Fruit fly (Drosophila melanogaster) whole organism, embryonic: ENCODE results near the gene FucTD.

Source experiments
- Awh ChIP-seq: fragments of 200-800 bp; sonication (Bioruptor generic); IDR thresholded peaks from 2 replicates; pipeline ENCODE4, ENCODE4 v1.3.6; 2022; ENCODE audit warnings: missing biosample characterization, missing genetic modification characterization
- Blimp-1 ChIP-seq: fragments of 200-800 bp; sonication (Bioruptor generic); optimal IDR thresholded peaks from 3 replicates; lab custom pipeline; 2018; ENCODE audit warnings: missing biosample characterization, missing genetic modification characterization, mild to moderate bottlenecking, moderate library complexity, missing genetic modification reagents
- CG10274 ChIP-seq: fragments of 200-800 bp; sonication (Bioruptor generic); optimal IDR thresholded peaks from 3 replicates; lab custom pipeline; 2017; ENCODE audit warnings: missing biosample characterization, mild to moderate bottlenecking, missing genetic modification characterization
- CG10565 ChIP-seq: fragments of 200-800 bp; sonication (Bioruptor generic); optimal IDR thresholded peaks from 3 replicates; lab custom pipeline; 2016; ENCODE audit warnings: missing biosample characterization, mild to moderate bottlenecking, missing genetic modification characterization
- CG12104 ChIP-seq: fragments of 200-800 bp; sonication (Bioruptor generic); optimal IDR thresholded peaks from 3 replicates; lab custom pipeline; 2016; ENCODE audit warnings: missing biosample characterization, missing genetic modification characterization
- CG1647 ChIP-seq: fragments of 200-800 bp; sonication (Bioruptor generic); optimal IDR thresholded peaks from 3 replicates; lab custom pipeline; 2016; ENCODE audit warnings: missing biosample characterization, missing genetic modification characterization
- CG16779 ChIP-seq: fragments of 200-800 bp; sonication (Bioruptor generic); IDR thresholded peaks from 2 replicates; pipeline ENCODE4 v1.3.6; 2022; ENCODE audit warnings: missing biosample characterization, missing genetic modification characterization
- CG16863 ChIP-seq: fragments of 200-800 bp; sonication (Bioruptor generic); optimal IDR thresholded peaks from 3 replicates; lab custom pipeline; 2016; ENCODE audit warnings: missing biosample characterization, missing genetic modification characterization
- CG17186 ChIP-seq: fragments of 200-800 bp; sonication (Bioruptor generic); optimal IDR thresholded peaks from 3 replicates; lab custom pipeline; 2017; ENCODE audit warnings: missing biosample characterization, missing genetic modification reagents, missing genetic modification characterization
- CG2116 ChIP-seq: fragments of 200-800 bp; sonication (Bioruptor generic); optimal IDR thresholded peaks from 3 replicates; lab custom pipeline; 2018; ENCODE audit warnings: missing biosample characterization, mild to moderate bottlenecking, missing genetic modification characterization
- CG30431 ChIP-seq: fragments of 200-800 bp; sonication (Bioruptor generic); optimal IDR thresholded peaks from 2 replicates; lab custom pipeline; 2017; ENCODE audit warnings: missing biosample characterization, missing genetic modification characterization
- CG31365 ChIP-seq: fragments of 200-800 bp; sonication (Bioruptor generic); optimal IDR thresholded peaks from 2 replicates; lab custom pipeline; 2018; ENCODE audit warnings: missing biosample characterization, mild to moderate bottlenecking, missing genetic modification characterization
- CG32532 ChIP-seq: fragments of 200-800 bp; sonication (Bioruptor generic); IDR thresholded peaks from 2 replicates; pipeline ENCODE4 v1.3.6; 2022; ENCODE audit warnings: missing biosample characterization, missing genetic modification characterization
- CG33213 ChIP-seq: fragments of 200-800 bp; sonication (Bioruptor generic); optimal IDR thresholded peaks from 3 replicates; lab custom pipeline; 2016; ENCODE audit warnings: missing biosample characterization, missing genetic modification characterization
- CG33557 ChIP-seq: fragments of 200-800 bp; sonication (Bioruptor generic); optimal IDR thresholded peaks from 2 replicates; lab custom pipeline; 2019; ENCODE audit warnings: missing biosample characterization, mild to moderate bottlenecking, missing genetic modification characterization, moderate library complexity
- CG4617 ChIP-seq: fragments of 200-800 bp; sonication (Bioruptor generic); optimal IDR thresholded peaks from 3 replicates; lab custom pipeline; 2016; ENCODE audit warnings: missing biosample characterization, missing genetic modification characterization, borderline replicate concordance
- CG6813 ChIP-seq: fragments of 200-800 bp; sonication (Bioruptor generic); optimal IDR thresholded peaks from 2 replicates; lab custom pipeline; 2017; ENCODE audit warnings: missing biosample characterization, missing genetic modification characterization, mild to moderate bottlenecking, moderate library complexity, missing genetic modification reagents
- D19A ChIP-seq: fragments of 200-800 bp; optimal IDR thresholded peaks from 3 replicates; lab custom pipeline; 2019; ENCODE audit warnings: missing biosample characterization, mild to moderate bottlenecking, missing genetic modification characterization, moderate library complexity
- H15 ChIP-seq: fragments of 200-800 bp; sonication (Bioruptor generic); IDR thresholded peaks from 3 replicates; pipeline ENCODE4 v1.3.6; 2022; ENCODE audit warnings: missing biosample characterization, missing genetic modification characterization
- HLH54F ChIP-seq: fragments of 200-800 bp; sonication (Bioruptor generic); optimal IDR thresholded peaks from 3 replicates; lab custom pipeline; 2016; ENCODE audit warnings: missing biosample characterization, missing genetic modification characterization
- HLHmδ ChIP-seq: fragments of 200-800 bp; sonication (Bioruptor generic); optimal IDR thresholded peaks from 2 replicates; lab custom pipeline; 2018; ENCODE audit warnings: missing biosample characterization, mild to moderate bottlenecking, missing genetic modification characterization, moderate library complexity
- Hr3 ChIP-seq: fragments of 200-800 bp; sonication (Bioruptor generic); optimal IDR thresholded peaks from 3 replicates; lab custom pipeline; 2016; ENCODE audit warnings: missing biosample characterization, missing genetic modification characterization
- Hr51 ChIP-seq, 2 experiments: fragments of 200-800 bp; sonication (Bioruptor generic); optimal IDR thresholded peaks; 2 replicates in 1 of 2; 3 replicates in 1 of 2; lab custom pipeline; 2016 to 2018; ENCODE audit warnings: missing biosample characterization in 2 of 2, missing genetic modification characterization in 2 of 2, mild to moderate bottlenecking in 1 of 2, moderate library complexity in 1 of 2
- Hsf ChIP-seq: fragments of 200-800 bp; sonication (Bioruptor generic); optimal IDR thresholded peaks from 3 replicates; lab custom pipeline; 2016; ENCODE audit warnings: missing biosample characterization, missing genetic modification characterization
- Mad ChIP-seq: fragments of 200-800 bp; sonication (Bioruptor generic); optimal IDR thresholded peaks from 2 replicates; lab custom pipeline; 2016; ENCODE audit warnings: missing biosample characterization, missing genetic modification characterization
- Ravus ChIP-seq: fragments of 200-800 bp; sonication (Bioruptor generic); IDR thresholded peaks from 2 replicates; pipeline ENCODE4 v1.3.6; 2022; ENCODE audit warnings: missing biosample characterization, missing genetic modification characterization
- Rfx ChIP-seq: fragments of 200-800 bp; sonication (Bioruptor generic); IDR thresholded peaks from 2 replicates; pipeline ENCODE4 v1.3.6; 2022; ENCODE audit warnings: missing biosample characterization, missing genetic modification characterization
- Sry-β ChIP-seq: fragments of 200-800 bp; sonication (Bioruptor generic); optimal IDR thresholded peaks from 2 replicates; lab custom pipeline; 2018; ENCODE audit warnings: missing biosample characterization, mild to moderate bottlenecking, missing genetic modification characterization, moderate library complexity
- Stat92E ChIP-seq, 3 experiments: fragments of >200 bp in 2 of 3; fragments of 200-800 bp in 1 of 3; sonication (Bioruptor generic) in 1 of 3; optimal IDR thresholded peaks; 2 replicates each; lab custom pipeline; 2017 to 2019; ENCODE audit warnings: missing biosample characterization in 3 of 3, missing genetic modification characterization in 3 of 3, mild to moderate bottlenecking in 1 of 3, moderate library complexity in 1 of 3
- Tbp ChIP-seq: fragments of >200 bp; optimal IDR thresholded peaks from 2 replicates; lab custom pipeline; 2018; ENCODE audit warnings: missing biosample characterization, missing genetic modification characterization
- Xrp1 ChIP-seq: fragments of 200-800 bp; sonication (Bioruptor generic); IDR thresholded peaks from 2 replicates; pipeline ENCODE4 v1.3.6; 2022; ENCODE audit warnings: missing biosample characterization, missing genetic modification characterization
- ab ChIP-seq: fragments of 200-800 bp; sonication (Bioruptor generic); optimal IDR thresholded peaks from 2 replicates; lab custom pipeline; 2016; ENCODE audit warnings: missing biosample characterization, missing genetic modification characterization
- ac ChIP-seq: fragments of 200-800 bp; sonication (Bioruptor generic); optimal IDR thresholded peaks from 3 replicates; lab custom pipeline; 2017; ENCODE audit warnings: missing biosample characterization, mild to moderate bottlenecking, missing genetic modification characterization
- ato ChIP-seq: fragments of 200-800 bp; sonication (Bioruptor generic); IDR thresholded peaks from 2 replicates; pipeline ENCODE4 v1.3.6; 2022; ENCODE audit warnings: missing biosample characterization, missing genetic modification characterization; ENCODE audit not compliant: partially characterized antibody
- bsh ChIP-seq, 2 experiments: fragments of 200-800 bp; sonication (Bioruptor generic); optimal IDR thresholded peaks; 2 replicates each; lab custom pipeline; 2017 to 2018; ENCODE audit warnings: mild to moderate bottlenecking in 2 of 2, missing biosample characterization in 2 of 2, missing genetic modification characterization in 2 of 2, moderate library complexity in 1 of 2
- chif ChIP-seq, 2 experiments: fragments of 200-800 bp; sonication (Bioruptor generic); optimal IDR thresholded peaks; 3 replicates each; lab custom pipeline; 2016; ENCODE audit warnings: missing biosample characterization in 2 of 2, missing genetic modification characterization in 2 of 2
- chinmo ChIP-seq: fragments of 200-800 bp; sonication (Bioruptor generic); IDR thresholded peaks from 4 replicates; pipeline ENCODE4 v1.3.6; 2022; ENCODE audit warnings: missing biosample characterization, missing genetic modification characterization; ENCODE audit not compliant: partially characterized antibody
- crc ChIP-seq: fragments of 200-800 bp; sonication (Bioruptor generic); optimal IDR thresholded peaks from 2 replicates; lab custom pipeline; 2016; ENCODE audit warnings: missing biosample characterization, missing genetic modification characterization
- crp ChIP-seq, 2 experiments: fragments of 200-800 bp; sonication (Bioruptor generic); optimal IDR thresholded peaks; 2 replicates in 1 of 2; 3 replicates in 1 of 2; lab custom pipeline; 2017; ENCODE audit warnings: missing biosample characterization in 2 of 2, missing genetic modification characterization in 2 of 2, mild to moderate bottlenecking in 1 of 2, moderate library complexity in 1 of 2
- insv ChIP-seq, 2 experiments: fragments of 200-800 bp; sonication (Bioruptor generic); optimal IDR thresholded peaks; 3 replicates each; lab custom pipeline; 2016 to 2018; ENCODE audit warnings: missing biosample characterization in 2 of 2, missing genetic modification characterization in 2 of 2
- inv ChIP-seq: fragments of 200-800 bp; sonication (Bioruptor generic); IDR thresholded peaks from 2 replicates; pipeline ENCODE4 v1.3.6; 2022; ENCODE audit warnings: missing biosample characterization, missing genetic modification characterization; ENCODE audit not compliant: partially characterized antibody
- kni ChIP-seq: fragments of 200-800 bp; sonication (Bioruptor generic); optimal IDR thresholded peaks from 3 replicates; lab custom pipeline; 2017; ENCODE audit warnings: mild to moderate bottlenecking, missing biosample characterization, missing genetic modification reagents, missing genetic modification characterization
- lilli ChIP-seq: fragments of 200-800 bp; sonication (Bioruptor generic); optimal IDR thresholded peaks from 3 replicates; lab custom pipeline; 2016; ENCODE audit warnings: missing biosample characterization, missing genetic modification characterization
- nerfin-2 ChIP-seq: fragments of 200-800 bp; sonication (Bioruptor generic); IDR thresholded peaks from 2 replicates; pipeline ENCODE4 v1.3.6; 2022; ENCODE audit warnings: missing biosample characterization, missing genetic modification characterization; ENCODE audit not compliant: partially characterized antibody
- nmo ChIP-seq: fragments of 200-800 bp; sonication (Bioruptor generic); optimal IDR thresholded peaks from 2 replicates; lab custom pipeline; 2018; ENCODE audit warnings: missing biosample characterization, mild to moderate bottlenecking, missing genetic modification characterization, moderate library complexity
- pb ChIP-seq: fragments of 200-800 bp; sonication (Bioruptor generic); optimal IDR thresholded peaks from 3 replicates; lab custom pipeline; 2016; ENCODE audit warnings: missing biosample characterization, missing genetic modification characterization
- pho ChIP-seq: fragments of 200-800 bp; sonication (Bioruptor generic); optimal IDR thresholded peaks from 2 replicates; lab custom pipeline; 2016; ENCODE audit warnings: missing biosample characterization, missing genetic modification characterization
- stc ChIP-seq: fragments of 200-800 bp; sonication (Bioruptor generic); IDR thresholded peaks from 2 replicates; pipeline ENCODE4 v1.3.6; 2022; ENCODE audit warnings: missing biosample characterization, missing genetic modification characterization
- usp ChIP-seq: fragments of >200 bp; optimal IDR thresholded peaks from 2 replicates; lab custom pipeline; 2017; ENCODE audit warnings: missing biosample characterization, missing genetic modification characterization
- wdn ChIP-seq: fragments of 200-800 bp; sonication (Bioruptor generic); IDR thresholded peaks from 2 replicates; pipeline ENCODE4 v1.3.6; 2022; ENCODE audit warnings: missing biosample characterization, missing genetic modification characterization

The FucTD gene

dm6 chr3L:1414032-1414431 is 2.0 kb upstream of the FucTD start:
- no peak for TF ChIP-seq CG12104
- no peak for TF ChIP-seq CG32532 (GFP tag; lab: Robert Waterston, UW)
- TF ChIP-seq Awh (GFP tag; lab: Robert Waterston, UW): peak; percentile 61
- TF ChIP-seq stc (GFP tag; lab: Robert Waterston, UW): peak; percentile 46; the same call in 1 of the 2 replicates
- peak; percentile 78 for TF ChIP-seq Sry-β
- TF ChIP-seq insv (GFP tag; optimal IDR thresholded peaks at IDR 0.05; lab: Kevin White, UChicago): no peak
- TF ChIP-seq Stat92E (GFP tag; optimal IDR thresholded peaks at IDR 0.05; lab: Kevin White, UChicago): no peak
- TF ChIP-seq Ravus (GFP tag; lab: Robert Waterston, UW): no peak
- TF ChIP-seq crp (GFP tag; optimal IDR thresholded peaks at IDR 0.05; lab: Kevin White, UChicago): no peak
- 0 out of 2 replicates have a peak, but pooled peaks have one; percentile 23 for TF ChIP-seq Rfx
- peak; percentile 45 for TF ChIP-seq CG30431 (GFP tag; lab: Kevin White, UChicago)
- peak; percentile 31 for TF ChIP-seq nmo (GFP tag; lab: Kevin White, UChicago)
- TF ChIP-seq Xrp1: peak; percentile 88
- no peak for TF ChIP-seq nerfin-2 (GFP tag; lab: Robert Waterston, UW)
- no peak for TF ChIP-seq pho (GFP tag; lab: Kevin White, UChicago)
- TF ChIP-seq D19A: no peak
- peak; percentile 82 for TF ChIP-seq ac (GFP tag; lab: Kevin White, UChicago)
- no peak for TF ChIP-seq CG16863
- TF ChIP-seq HLH54F (GFP tag; lab: Kevin White, UChicago): peak; percentile 4
- no peak for TF ChIP-seq CG31365
- TF ChIP-seq chif (GFP tag; optimal IDR thresholded peaks at IDR 0.05; lab: Kevin White, UChicago): peak; percentile 17 to 74
- TF ChIP-seq bsh (GFP tag; optimal IDR thresholded peaks at IDR 0.05; lab: Kevin White, UChicago): peak in 1 of 2 experiments; percentile 59
- TF ChIP-seq ab (GFP tag; lab: Kevin White, UChicago): no peak
- TF ChIP-seq Hr51 (GFP tag; optimal IDR thresholded peaks at IDR 0.05; lab: Kevin White, UChicago): peak in 1 of 2 experiments; percentile 6
- no peak for TF ChIP-seq pb (GFP tag; lab: Kevin White, UChicago)
- no peak for TF ChIP-seq CG2116 (GFP tag; lab: Kevin White, UChicago)
- no peak for TF ChIP-seq lilli (GFP tag; lab: Kevin White, UChicago)
- TF ChIP-seq CG1647 (GFP tag; lab: Kevin White, UChicago): no peak
- no peak for TF ChIP-seq usp (GFP tag; lab: Kevin White, UChicago)
- no peak for TF ChIP-seq crc (GFP tag; lab: Kevin White, UChicago)
- TF ChIP-seq Hr3 (GFP tag; lab: Kevin White, UChicago): no peak
- peak; percentile 53 for TF ChIP-seq Hsf (GFP tag; lab: Kevin White, UChicago)
- TF ChIP-seq HLHmδ (GFP tag; lab: Kevin White, UChicago): no peak
- TF ChIP-seq ato (GFP tag; lab: Robert Waterston, UW): no peak
- TF ChIP-seq inv (GFP tag; lab: Robert Waterston, UW): no peak
- TF ChIP-seq wdn: no peak
- TF ChIP-seq CG16779: no peak
- TF ChIP-seq CG17186 (GFP tag; lab: Kevin White, UChicago): no peak
- TF ChIP-seq H15 (GFP tag; lab: Robert Waterston, UW): peak; percentile 71
- peak; percentile 14 for TF ChIP-seq Mad (GFP tag; lab: Kevin White, UChicago)
- TF ChIP-seq CG4617 (GFP tag; lab: Kevin White, UChicago): no peak
- no peak for TF ChIP-seq chinmo (GFP tag; lab: Robert Waterston, UW)
- no peak for TF ChIP-seq CG10565
- TF ChIP-seq kni (GFP tag; lab: Kevin White, UChicago): no peak
- no peak for TF ChIP-seq CG6813 (GFP tag; lab: Kevin White, UChicago)
- no peak for TF ChIP-seq Blimp-1 (GFP tag; lab: Kevin White, UChicago)
- TF ChIP-seq Tbp: no peak
- TF ChIP-seq CG33557: peak; percentile 69
- TF ChIP-seq CG33213 (GFP tag; lab: Kevin White, UChicago): no peak
- no peak for TF ChIP-seq CG10274
